Worm (Caenorhabditis elegans): ENCODE results near the gene C54H2.4.

Gene C54H2.4

ce11 chrX:5814342-5814741 is 43.8 kb upstream of the C54H2.4 start:
- TF ChIP-seq R02D3.7 (tag; optimal IDR thresholded peaks at IDR 0.05) (no peak), ceh-82 (tag; optimal IDR thresholded peaks at IDR 0.05) (no peak), egl-5 (tag; optimal IDR thresholded peaks at IDR 0.05) (no peak), nhr-25 (tag; optimal IDR thresholded peaks at IDR 0.05) (peak; percentile 35), snpc-4 (tag; optimal IDR thresholded peaks at IDR 0.05) (no peak), nhr-11 (tag; optimal IDR thresholded peaks at IDR 0.05) (no peak), pqm-1 (tag; optimal IDR thresholded peaks at IDR 0.05) (peak; percentile 48), unc-39 (tag; optimal IDR thresholded peaks at IDR 0.05) (no peak), fos-1 (tag; optimal IDR thresholded peaks at IDR 0.05) (no peak), pha-4 (tag; optimal IDR thresholded peaks at IDR 0.05) (no peak), nhr-12 (tag; optimal IDR thresholded peaks at IDR 0.05) (no peak), ceh-9 (tag; optimal IDR thresholded peaks at IDR 0.05) (no peak), elt-2 (tag; optimal IDR thresholded peaks at IDR 0.05) (peak; percentile 33), nhr-76 (tag; optimal IDR thresholded peaks at IDR 0.05) (no peak), hmg-11 (tag; optimal IDR thresholded peaks at IDR 0.05) (no peak), elt-1 (tag; optimal IDR thresholded peaks at IDR 0.05) (no peak)

- peak; percentile 98 for TF ChIP-seq elt-2 (tag; optimal IDR thresholded peaks at IDR 0.05)
- TF ChIP-seq ceh-16 (tag; optimal IDR thresholded peaks at IDR 0.05): no peak
- peak; percentile 76 for TF ChIP-seq pqm-1 (tag; optimal IDR thresholded peaks at IDR 0.05)
- peak; percentile 24 for TF ChIP-seq jun-1 (tag; optimal IDR thresholded peaks at IDR 0.05)
These were observed 42.5 kb upstream of the C54H2.4 start for ce11 chrX:5813030-5813429.

- no peak for TF ChIP-seq ZK546.5 (tag; optimal IDR thresholded peaks at IDR 0.05)
- peak; percentile 54 for TF ChIP-seq nhr-11 (tag; optimal IDR thresholded peaks at IDR 0.05)
- no peak for TF ChIP-seq ztf-11 (tag; optimal IDR thresholded peaks at IDR 0.05)
- TF ChIP-seq unc-39 (tag; optimal IDR thresholded peaks at IDR 0.05): no peak
- peak; percentile 48 for TF ChIP-seq nhr-23 (tag; optimal IDR thresholded peaks at IDR 0.05)
- no peak for TF ChIP-seq lin-15B (tag; optimal IDR thresholded peaks at IDR 0.05)
- no peak for TF ChIP-seq eor-1 (tag; optimal IDR thresholded peaks at IDR 0.05)
- no peak for TF ChIP-seq lsy-12 (tag; optimal IDR thresholded peaks at IDR 0.05)
- no peak for TF ChIP-seq ceh-16 (tag; optimal IDR thresholded peaks at IDR 0.05)
- no peak for TF ChIP-seq nhr-25 (tag; optimal IDR thresholded peaks at IDR 0.05)
- no peak for TF ChIP-seq egl-27 (tag; optimal IDR thresholded peaks at IDR 0.05)
- peak; percentile 19 for TF ChIP-seq elt-2 (tag; optimal IDR thresholded peaks at IDR 0.05)
- peak; percentile 70 for TF ChIP-seq fos-1 (tag; optimal IDR thresholded peaks at IDR 0.05)
- TF ChIP-seq nhr-43 (tag; optimal IDR thresholded peaks at IDR 0.05; ENCODE audit: poor library complexity, severe bottlenecking): peak; percentile 89
- TF ChIP-seq nfya-1 (tag; optimal IDR thresholded peaks at IDR 0.05; ENCODE audit: insufficient read depth): peak; percentile 87
- TF ChIP-seq egl-5 (tag; optimal IDR thresholded peaks at IDR 0.05): peak; percentile 94
- TF ChIP-seq elt-3 (tag; optimal IDR thresholded peaks at IDR 0.05): no peak
- peak; percentile 54 for TF ChIP-seq fkh-10 (GFP tag; optimal IDR thresholded peaks at IDR 0.05)
- TF ChIP-seq nhr-67 (tag; optimal IDR thresholded peaks at IDR 0.05): no peak
- no peak for TF ChIP-seq ceh-82 (tag; optimal IDR thresholded peaks at IDR 0.05)
- TF ChIP-seq tbx-2 (tag; optimal IDR thresholded peaks at IDR 0.05): peak; percentile 79
- no peak for TF ChIP-seq nhr-28 (tag; optimal IDR thresholded peaks at IDR 0.05)
- no peak for TF ChIP-seq zag-1 (tag; optimal IDR thresholded peaks at IDR 0.05)
- TF ChIP-seq unc-62 (GFP tag; optimal IDR thresholded peaks at IDR 0.05): peak; percentile 69
- TF ChIP-seq nhr-12 (tag; optimal IDR thresholded peaks at IDR 0.05): no peak
- peak; percentile 5 for TF ChIP-seq jun-1 (tag; optimal IDR thresholded peaks at IDR 0.05)
- no peak for TF ChIP-seq ztf-4 (tag; optimal IDR thresholded peaks at IDR 0.05)
- TF ChIP-seq ceh-9 (tag; optimal IDR thresholded peaks at IDR 0.05): no peak
- no peak for TF ChIP-seq mml-1 (tag; optimal IDR thresholded peaks at IDR 0.05)
- no peak for TF ChIP-seq nhr-77 (tag; optimal IDR thresholded peaks at IDR 0.05)
- TF ChIP-seq skn-1 (tag; optimal IDR thresholded peaks at IDR 0.05): no peak
- peak; percentile 73 for TF ChIP-seq ceh-28 (tag; optimal IDR thresholded peaks at IDR 0.05)
- peak; percentile 72 for TF ChIP-seq fkh-2 (tag; optimal IDR thresholded peaks at IDR 0.05)
- peak; percentile 24 for TF ChIP-seq pqm-1 (tag; optimal IDR thresholded peaks at IDR 0.05)
- TF ChIP-seq snpc-4 (tag; optimal IDR thresholded peaks at IDR 0.05): no peak
- TF ChIP-seq mdl-1 (tag; optimal IDR thresholded peaks at IDR 0.05): peak; percentile 45
- peak; percentile 75 for TF ChIP-seq pha-4 (tag; optimal IDR thresholded peaks at IDR 0.05)
- TF ChIP-seq sea-2 (GFP tag; optimal IDR thresholded peaks at IDR 0.05): peak; percentile 99
- peak; percentile 3 for TF ChIP-seq R02D3.7 (tag; optimal IDR thresholded peaks at IDR 0.05)
- TF ChIP-seq daf-12 (tag; optimal IDR thresholded peaks at IDR 0.05): no peak
- TF ChIP-seq lin-39 (tag; optimal IDR thresholded peaks at IDR 0.05): peak; percentile 80
- TF ChIP-seq nhr-237 (tag; optimal IDR thresholded peaks at IDR 0.05): no peak
- peak; percentile 83 for TF ChIP-seq hmg-11 (tag; optimal IDR thresholded peaks at IDR 0.05)
- no peak for TF ChIP-seq ama-1 (optimal IDR thresholded peaks at IDR 0.05)
- no peak for TF ChIP-seq elt-1 (tag; optimal IDR thresholded peaks at IDR 0.05)
- no peak for TF ChIP-seq aly-2 (tag; optimal IDR thresholded peaks at IDR 0.05)
- TF ChIP-seq nhr-76 (tag; optimal IDR thresholded peaks at IDR 0.05): no peak
These were observed 41.5 kb upstream of the C54H2.4 start for ce11 chrX:5811997-5812562.

Measured in whole organism, L3 larva.